Fruit fly (Drosophila melanogaster): Measurements from ENCODE around the gene CG18477.
"Not testable (repeated sequence)": the region's sequence is repeated elsewhere in the genome, so short reads cannot be mapped to it uniquely, and the experiment has no call there.

CG18477 gene

DNA sequence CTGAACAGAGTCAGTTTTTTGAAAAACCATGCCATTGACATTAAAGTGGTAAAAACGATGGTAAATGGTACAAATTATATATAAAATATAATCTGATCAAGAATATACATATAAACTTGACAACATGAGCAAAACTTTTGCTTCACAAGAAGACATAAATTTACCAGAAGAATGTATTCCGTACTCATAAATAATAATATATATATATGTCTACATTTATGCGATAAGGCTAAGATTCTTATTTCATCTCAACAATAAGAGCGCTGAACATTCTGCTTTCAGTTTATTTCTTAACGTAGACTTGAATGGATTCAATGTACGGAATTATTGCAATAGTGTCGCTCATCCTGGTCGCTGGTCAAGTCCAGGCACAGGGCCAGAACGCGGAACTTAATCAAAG, at the start of gene CG18477:
Gene CG18477, plus strand, starts transcription at position 301 of the 400 bp plus-strand sequence.
- not testable (repeated sequence) for TF ChIP-seq psq, Sin3A, insv (optimal IDR thresholded peaks at IDR 0.05)

DNA sequence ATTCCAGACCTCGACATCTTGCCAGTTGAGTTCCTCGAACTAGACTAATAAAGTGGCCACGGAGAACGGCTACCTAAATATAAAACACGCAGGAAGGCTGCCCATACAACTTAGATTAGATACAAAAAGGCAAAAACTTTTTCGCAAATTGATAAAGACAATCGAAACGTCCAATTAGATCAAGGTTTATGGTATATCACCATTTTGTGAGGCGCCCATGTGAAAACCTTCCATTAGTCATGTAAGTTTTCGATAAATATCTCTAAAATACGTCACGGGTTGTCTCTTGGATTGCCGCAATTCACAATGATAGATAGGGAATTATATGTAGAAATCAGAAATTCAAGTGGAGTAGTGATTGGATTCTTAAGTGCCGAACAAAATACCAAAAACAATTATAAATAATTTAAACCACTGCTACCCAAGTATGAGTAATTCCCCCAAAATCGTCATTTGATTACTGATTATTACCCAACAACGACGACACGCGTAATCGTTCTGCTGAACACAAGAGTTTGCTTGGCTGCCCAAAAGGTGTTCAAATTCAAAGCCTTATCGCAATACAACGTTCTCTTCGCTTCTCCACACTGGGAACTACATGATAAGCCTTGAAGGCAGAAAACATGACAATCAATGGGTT, 49.1 kb upstream of the CG18477 start, which contains the start of gene CG15255:
Gene CG15255, minus strand, starts transcription at position 51 of the 640 bp plus-strand sequence.
- TF ChIP-seq psq (optimal IDR thresholded peaks at IDR 0.05) (no peak), Myc (optimal IDR thresholded peaks at IDR 0.05) (no peak), insv (optimal IDR thresholded peaks at IDR 0.05) (no peak), Sin3A (optimal IDR thresholded peaks at IDR 0.05) (no peak), ttk (optimal IDR thresholded peaks at IDR 0.05) (no peak), h (optimal IDR thresholded peaks at IDR 0.05) (no peak)

DNA sequence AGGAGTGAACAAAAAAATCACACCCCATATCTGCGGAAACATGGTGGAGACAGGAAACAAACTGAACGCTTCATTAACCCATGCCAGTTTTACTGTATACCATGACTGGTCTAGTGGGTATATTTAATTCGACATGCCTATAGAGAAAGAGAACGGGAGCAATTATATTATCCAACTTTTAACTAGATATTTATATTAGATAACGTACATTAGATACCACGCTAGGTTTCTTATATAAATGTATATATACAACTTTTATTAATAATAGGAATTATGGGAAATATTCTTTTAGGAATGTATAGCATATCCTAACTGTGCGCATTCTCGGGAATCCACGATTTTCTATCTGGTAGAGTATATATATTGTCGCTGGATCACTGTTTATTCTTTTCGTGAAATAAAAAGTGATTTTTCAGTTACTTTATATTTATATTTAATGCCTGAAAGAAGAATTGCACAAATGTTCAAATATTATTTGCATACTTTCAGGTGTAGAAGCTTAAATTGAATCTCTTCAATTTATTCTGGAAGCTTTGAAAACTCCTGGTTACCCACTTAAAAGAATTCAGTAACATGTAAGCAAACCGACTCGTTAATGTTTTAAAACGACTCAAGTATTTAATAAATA, 47.4 kb upstream of the CG18477 start, which contains the start of gene Semp1:
Gene Semp1, minus strand, starts transcription at position 51 of the 628 bp plus-strand sequence.
- TF ChIP-seq h (optimal IDR thresholded peaks at IDR 0.05) (no peak), ttk (optimal IDR thresholded peaks at IDR 0.05) (no peak), psq (optimal IDR thresholded peaks at IDR 0.05) (no peak), insv (optimal IDR thresholded peaks at IDR 0.05) (no peak), Myc (optimal IDR thresholded peaks at IDR 0.05) (no peak), Sin3A (optimal IDR thresholded peaks at IDR 0.05) (no peak)

DNA sequence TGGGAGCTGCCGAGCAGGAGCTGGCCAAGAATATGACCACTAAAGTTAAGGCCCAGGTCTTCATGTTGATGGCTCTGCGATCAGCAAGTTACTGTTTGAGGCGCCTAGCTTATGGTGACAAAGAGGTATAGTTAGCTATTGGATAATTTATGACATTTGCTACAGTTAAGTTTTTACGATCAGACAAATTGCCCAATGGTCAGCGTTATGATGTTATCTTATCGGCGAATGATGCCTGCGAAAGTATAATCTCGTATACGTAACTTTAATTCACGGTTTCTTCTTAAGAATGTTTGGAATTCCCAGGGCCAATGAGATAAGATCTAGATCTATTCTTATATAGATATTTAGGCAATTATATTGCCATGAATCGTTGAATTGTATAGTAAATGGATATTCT, 46.1 kb upstream of the CG18477 start, which contains the start of gene CG15254:
Gene CG15254, minus strand, starts transcription at position 101 of the 400 bp plus-strand sequence.
- TF ChIP-seq insv (optimal IDR thresholded peaks at IDR 0.05), result no peak
- TF ChIP-seq h (optimal IDR thresholded peaks at IDR 0.05), result no peak
- TF ChIP-seq psq (optimal IDR thresholded peaks at IDR 0.05), result no peak
- no peak for TF ChIP-seq ttk (optimal IDR thresholded peaks at IDR 0.05)
- no peak for TF ChIP-seq Sin3A (optimal IDR thresholded peaks at IDR 0.05)
- no peak for TF ChIP-seq Myc (optimal IDR thresholded peaks at IDR 0.05)

- no peak for TF ChIP-seq ttk (optimal IDR thresholded peaks at IDR 0.05)
- TF ChIP-seq Sin3A (optimal IDR thresholded peaks at IDR 0.05), result no peak
- no peak for TF ChIP-seq insv (optimal IDR thresholded peaks at IDR 0.05)
- no peak for TF ChIP-seq psq (optimal IDR thresholded peaks at IDR 0.05)
- no peak for TF ChIP-seq h (optimal IDR thresholded peaks at IDR 0.05)
- TF ChIP-seq Myc (optimal IDR thresholded peaks at IDR 0.05), result no peak
Observed at dm6 chr2L:15616251-15616650, 44.6 kb upstream of the CG18477 start, which contains the start of gene CG15253. TSS of gene CG15253 (minus strand) at chr2L:15616351.

DNA sequence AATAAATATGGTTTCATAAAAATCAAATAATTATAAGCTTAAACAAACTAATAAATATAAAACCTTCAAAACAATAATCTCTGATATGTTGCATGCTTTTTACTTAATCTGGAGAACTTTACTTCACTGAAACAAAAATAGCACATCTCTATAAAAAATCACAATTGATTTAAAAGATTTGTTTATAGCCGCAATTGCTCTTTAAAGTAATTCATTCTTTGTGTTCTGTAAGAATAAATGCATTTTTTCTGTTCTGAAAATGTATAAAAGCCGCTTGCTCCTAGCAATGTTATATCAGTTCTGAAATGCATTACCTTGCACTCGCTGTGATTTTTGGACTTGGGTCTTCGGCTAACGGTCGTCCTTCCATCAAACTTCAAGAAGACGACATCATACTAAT, 44.1 kb upstream of the CG18477 start, which contains the start of gene CG11865:
Gene CG11865, plus strand, starts transcription at position 301 of the 400 bp plus-strand sequence.
- no peak for TF ChIP-seq ttk (optimal IDR thresholded peaks at IDR 0.05)
- TF ChIP-seq insv (optimal IDR thresholded peaks at IDR 0.05), result no peak
- TF ChIP-seq psq (optimal IDR thresholded peaks at IDR 0.05), result no peak

DNA sequence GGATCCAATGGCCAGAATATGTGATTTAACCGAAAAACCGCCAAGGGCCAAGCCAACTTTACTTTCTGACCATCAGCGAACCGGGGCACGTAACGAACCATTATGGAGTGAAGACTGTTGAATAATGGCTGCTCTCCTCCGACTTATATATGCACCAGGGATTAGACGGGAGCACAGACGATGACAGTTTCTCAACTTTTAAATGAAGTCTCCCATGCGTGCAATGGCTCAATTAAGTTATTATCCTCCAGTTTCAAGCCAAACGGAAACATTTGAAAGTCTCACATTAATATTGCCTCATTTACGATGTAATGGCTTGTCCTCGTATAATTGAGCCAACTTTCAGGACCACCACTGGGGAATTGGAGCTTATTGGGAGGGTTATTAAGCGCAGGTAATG, 37.4 kb upstream of the CG18477 start, which contains the start of gene Or35a:
Gene Or35a, minus strand, starts transcription at position 101 of the 400 bp plus-strand sequence.
- TF ChIP-seq insv (optimal IDR thresholded peaks at IDR 0.05) (no peak), Myc (optimal IDR thresholded peaks at IDR 0.05) (no peak), Sin3A (optimal IDR thresholded peaks at IDR 0.05) (no peak), ttk (optimal IDR thresholded peaks at IDR 0.05) (no peak), psq (optimal IDR thresholded peaks at IDR 0.05) (no peak), h (optimal IDR thresholded peaks at IDR 0.05) (no peak)

- TF ChIP-seq ttk (optimal IDR thresholded peaks at IDR 0.05) (no peak), Myc (optimal IDR thresholded peaks at IDR 0.05) (no peak), insv (optimal IDR thresholded peaks at IDR 0.05) (no peak), Sin3A (optimal IDR thresholded peaks at IDR 0.05) (no peak), h (optimal IDR thresholded peaks at IDR 0.05) (no peak), psq (optimal IDR thresholded peaks at IDR 0.05) (no peak)
Observed at dm6 chr2L:15628378-15628777, 32.5 kb upstream of the CG18477 start, which contains the start of gene CG7631. TSS of gene CG7631 (plus strand) at chr2L:15628678.

DNA sequence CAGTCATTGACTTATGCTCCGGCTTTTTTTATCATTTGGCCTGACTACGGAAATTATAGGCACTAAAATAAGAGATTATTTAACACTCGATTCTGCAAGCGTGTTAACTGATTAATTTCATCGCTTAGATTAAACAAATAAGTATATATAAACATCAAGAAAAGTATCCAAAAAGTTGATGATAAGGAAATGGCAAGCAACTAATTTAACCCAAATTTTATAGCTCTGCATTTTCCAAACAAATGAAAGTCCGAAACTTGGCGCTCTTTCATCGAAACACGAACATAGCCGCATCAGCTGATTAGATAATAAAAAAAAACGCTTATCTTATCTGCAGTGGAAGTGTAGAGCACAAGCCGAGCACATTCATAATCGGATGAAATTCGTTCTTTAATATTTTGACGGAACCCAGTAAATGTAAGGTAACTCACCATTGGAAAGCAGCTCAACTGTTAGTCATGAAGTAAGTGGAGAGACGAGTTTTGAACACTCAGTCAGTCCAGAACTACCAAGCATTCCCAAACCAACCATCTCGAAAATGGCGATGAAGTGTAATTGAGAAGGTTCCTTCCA, 31.2 kb upstream of the CG18477 start, which contains the start of gene CG18480:
Gene CG18480, plus strand, starts transcription at position 407 of the 573 bp plus-strand sequence.
- no peak for TF ChIP-seq ttk (optimal IDR thresholded peaks at IDR 0.05)
- no peak for TF ChIP-seq Myc (optimal IDR thresholded peaks at IDR 0.05)
- TF ChIP-seq h (optimal IDR thresholded peaks at IDR 0.05), result no peak
- no peak for TF ChIP-seq Sin3A (optimal IDR thresholded peaks at IDR 0.05)
- no peak for TF ChIP-seq psq (optimal IDR thresholded peaks at IDR 0.05)
- no peak for TF ChIP-seq insv (optimal IDR thresholded peaks at IDR 0.05)

dm6 chr2L:15641668-15642067, 19.2 kb upstream of the CG18477 start:
- no peak for TF ChIP-seq Myc (optimal IDR thresholded peaks at IDR 0.05)
- TF ChIP-seq insv (optimal IDR thresholded peaks at IDR 0.05), result no peak
- TF ChIP-seq h (optimal IDR thresholded peaks at IDR 0.05), result no peak
- TF ChIP-seq psq (optimal IDR thresholded peaks at IDR 0.05), result no peak
- no peak for TF ChIP-seq Sin3A (optimal IDR thresholded peaks at IDR 0.05)
- TF ChIP-seq ttk (optimal IDR thresholded peaks at IDR 0.05), result no peak

DNA sequence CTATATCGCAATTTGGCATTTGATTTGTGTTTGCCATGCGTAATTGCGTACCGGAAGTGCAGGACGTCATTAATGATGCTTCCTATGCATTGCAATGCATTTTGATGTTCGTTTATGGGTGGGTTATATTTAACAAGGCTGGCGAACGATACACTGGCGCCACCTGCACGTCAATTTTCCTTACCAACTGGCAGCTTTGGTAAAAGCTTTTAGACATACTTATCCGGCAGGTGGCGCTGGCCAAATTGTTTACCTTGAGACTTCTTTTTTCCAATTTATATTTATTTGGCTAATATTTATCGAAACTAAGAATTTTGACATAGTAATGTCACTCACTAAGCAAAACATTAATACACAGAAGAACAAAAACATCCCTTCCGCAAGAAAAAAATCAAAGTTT, 17.1 kb upstream of the CG18477 start:
- TF ChIP-seq Myc (optimal IDR thresholded peaks at IDR 0.05) (no peak), psq (optimal IDR thresholded peaks at IDR 0.05) (no peak), insv (optimal IDR thresholded peaks at IDR 0.05) (no peak), h (optimal IDR thresholded peaks at IDR 0.05) (no peak), Sin3A (optimal IDR thresholded peaks at IDR 0.05) (no peak), ttk (optimal IDR thresholded peaks at IDR 0.05) (no peak)

DNA sequence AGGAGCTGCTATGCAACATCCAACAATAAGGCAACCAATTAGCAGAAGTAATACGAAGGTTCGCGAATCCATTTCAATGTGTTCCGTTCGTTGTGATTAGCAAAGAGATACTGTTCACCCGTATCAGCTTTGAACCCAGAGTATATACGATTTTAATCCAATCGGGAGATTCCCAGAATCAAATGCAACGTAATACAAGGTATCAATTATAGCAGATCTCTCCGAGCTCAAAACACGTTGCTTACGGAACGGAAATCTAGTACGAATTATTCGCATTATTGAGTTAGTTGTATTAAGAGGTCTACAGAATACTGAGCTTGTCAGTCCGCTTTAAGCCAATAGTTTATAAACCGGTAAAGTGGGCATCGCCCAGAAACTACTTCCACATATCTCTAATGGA, 1.5 kb upstream of the CG18477 start, which contains the start of gene CG44141:
Gene CG44141, minus strand, starts transcription at position 101 of the 400 bp plus-strand sequence.
- not testable (repeated sequence) for TF ChIP-seq h, ttk, psq (optimal IDR thresholded peaks at IDR 0.05)
